Fruit fly (Drosophila melanogaster) whole organism, embryonic: ENCODE measurements around the gene CG5180.

Experiments
- Aef1 ChIP-seq: fragments of 200-800 bp; sonication (Bioruptor generic); IDR thresholded peaks from 3 replicates; pipeline ENCODE4 v1.3.6; 2022; ENCODE audit warnings: missing biosample characterization, missing genetic modification characterization
- CG10366 ChIP-seq: fragments of 200-800 bp; sonication (Bioruptor generic); IDR thresholded peaks from 2 replicates; pipeline ENCODE4 v1.3.6; 2022; ENCODE audit warnings: missing biosample characterization, missing genetic modification characterization
- CG11560 ChIP-seq: fragments of 200-800 bp; sonication (Bioruptor generic); IDR thresholded peaks from 3 replicates; pipeline ENCODE4 v1.3.6; 2022; ENCODE audit warnings: missing biosample characterization, missing genetic modification characterization
- CG12744 ChIP-seq: fragments of 200-800 bp; sonication (Bioruptor generic); optimal IDR thresholded peaks from 2 replicates; lab custom pipeline; 2016; ENCODE audit warnings: missing biosample characterization, missing genetic modification characterization
- CG12942 ChIP-seq: fragments of 200-800 bp; sonication (Bioruptor generic); optimal IDR thresholded peaks from 3 replicates; lab custom pipeline; 2016; ENCODE audit warnings: missing biosample characterization, missing genetic modification characterization
- CG14965 ChIP-seq: fragments of 200-800 bp; sonication (Bioruptor generic); optimal IDR thresholded peaks from 2 replicates; lab custom pipeline; 2016; ENCODE audit warnings: missing biosample characterization, missing genetic modification characterization, borderline replicate concordance
- CG1647 ChIP-seq: fragments of 200-800 bp; sonication (Bioruptor generic); optimal IDR thresholded peaks from 3 replicates; lab custom pipeline; 2016; ENCODE audit warnings: missing biosample characterization, missing genetic modification characterization
- CG16863 ChIP-seq: fragments of 200-800 bp; sonication (Bioruptor generic); optimal IDR thresholded peaks from 3 replicates; lab custom pipeline; 2016; ENCODE audit warnings: missing biosample characterization, missing genetic modification characterization
- CG17186 ChIP-seq: fragments of 200-800 bp; sonication (Bioruptor generic); optimal IDR thresholded peaks from 3 replicates; lab custom pipeline; 2017; ENCODE audit warnings: missing biosample characterization, missing genetic modification reagents, missing genetic modification characterization
- CG2712 ChIP-seq: fragments of 200-800 bp; optimal IDR thresholded peaks from 3 replicates; lab custom pipeline; 2019; ENCODE audit warnings: missing biosample characterization, mild to moderate bottlenecking, missing genetic modification characterization, moderate library complexity
- CG32772 ChIP-seq: fragments of 200-800 bp; sonication (Bioruptor generic); IDR thresholded peaks from 2 replicates; pipeline ENCODE4 v1.3.6; 2022; ENCODE audit warnings: missing biosample characterization, missing genetic modification characterization
- CG3281 ChIP-seq: fragments of 200-800 bp; sonication (Bioruptor generic); optimal IDR thresholded peaks from 3 replicates; lab custom pipeline; 2017; ENCODE audit warnings: missing biosample characterization, mild to moderate bottlenecking, missing genetic modification characterization
- CG4282 ChIP-seq: fragments of 200-800 bp; sonication (Bioruptor generic); optimal IDR thresholded peaks from 2 replicates; lab custom pipeline; 2016; ENCODE audit warnings: missing biosample characterization, missing genetic modification characterization
- CG4820 ChIP-seq: fragments of 200-800 bp; sonication (Bioruptor generic); optimal IDR thresholded peaks from 3 replicates; lab custom pipeline; 2016; ENCODE audit warnings: missing biosample characterization, missing genetic modification characterization
- CG7372 ChIP-seq: fragments of 200-800 bp; sonication (Bioruptor generic); IDR thresholded peaks from 2 replicates; pipeline ENCODE4 v1.3.6; 2022; ENCODE audit warnings: missing biosample characterization, missing genetic modification characterization
- CG7839 ChIP-seq: fragments of 200-800 bp; sonication (Bioruptor generic); optimal IDR thresholded peaks from 3 replicates; lab custom pipeline; 2018; ENCODE audit warnings: missing biosample characterization, mild to moderate bottlenecking, missing genetic modification characterization, moderate library complexity
- CG7963 ChIP-seq: fragments of 200-800 bp; sonication (Bioruptor generic); IDR thresholded peaks from 3 replicates; pipeline ENCODE4 v1.3.6; 2022; ENCODE audit warnings: missing biosample characterization, missing genetic modification characterization; ENCODE audit not compliant: partially characterized antibody
- CG8765 ChIP-seq: fragments of 200-800 bp; sonication (Bioruptor generic); IDR thresholded peaks from 2 replicates; pipeline ENCODE4 v1.3.6; 2022; ENCODE audit warnings: missing biosample characterization, missing genetic modification characterization
- CG8924 ChIP-seq: fragments of 200-800 bp; optimal IDR thresholded peaks from 3 replicates; lab custom pipeline; 2019; ENCODE audit warnings: missing biosample characterization, mild to moderate bottlenecking, missing genetic modification characterization, moderate library complexity
- CG9215 ChIP-seq: fragments of 200-800 bp; sonication (Bioruptor generic); IDR thresholded peaks from 2 replicates; pipeline ENCODE4 v1.3.6; 2022; ENCODE audit warnings: missing biosample characterization, missing genetic modification characterization
- CG9876 ChIP-seq: fragments of 200-800 bp; sonication (Bioruptor generic); optimal IDR thresholded peaks from 2 replicates; lab custom pipeline; 2016; ENCODE audit warnings: missing biosample characterization, missing genetic modification characterization
- HLH54F ChIP-seq: fragments of 200-800 bp; sonication (Bioruptor generic); optimal IDR thresholded peaks from 3 replicates; lab custom pipeline; 2016; ENCODE audit warnings: missing biosample characterization, missing genetic modification characterization
- Hey ChIP-seq: fragments of 200-800 bp; sonication (Bioruptor generic); optimal IDR thresholded peaks from 3 replicates; lab custom pipeline; 2018; ENCODE audit warnings: missing biosample characterization, mild to moderate bottlenecking, missing genetic modification characterization
- HmgD ChIP-seq: fragments of 200-800 bp; sonication (Bioruptor generic); optimal IDR thresholded peaks from 3 replicates; lab custom pipeline; 2016; ENCODE audit warnings: missing biosample characterization, missing genetic modification characterization
- Hsf ChIP-seq: fragments of 200-800 bp; sonication (Bioruptor generic); optimal IDR thresholded peaks from 3 replicates; lab custom pipeline; 2016; ENCODE audit warnings: missing biosample characterization, missing genetic modification characterization
- Nf-YB ChIP-seq: fragments of 200-800 bp; sonication (Bioruptor generic); optimal IDR thresholded peaks from 3 replicates; lab custom pipeline; 2019; ENCODE audit warnings: missing biosample characterization, mild to moderate bottlenecking, missing genetic modification characterization, moderate library complexity
- PHDP ChIP-seq: fragments of 200-800 bp; sonication (Bioruptor generic); optimal IDR thresholded peaks from 3 replicates; lab custom pipeline; 2018; ENCODE audit warnings: missing biosample characterization, mild to moderate bottlenecking, missing genetic modification characterization, moderate library complexity
- Rfx ChIP-seq: fragments of 200-800 bp; sonication (Bioruptor generic); IDR thresholded peaks from 2 replicates; pipeline ENCODE4 v1.3.6; 2022; ENCODE audit warnings: missing biosample characterization, missing genetic modification characterization
- Sox100B ChIP-seq: fragments of 200-800 bp; sonication (Bioruptor generic); optimal IDR thresholded peaks from 3 replicates; lab custom pipeline; 2018; ENCODE audit warnings: missing biosample characterization, mild to moderate bottlenecking, missing genetic modification characterization
- Spps ChIP-seq: fragments of 200-800 bp; sonication (Bioruptor generic); optimal IDR thresholded peaks from 2 replicates; lab custom pipeline; 2018; ENCODE audit warnings: missing biosample characterization, mild to moderate bottlenecking, missing genetic modification characterization
- Taf1 ChIP-seq: fragments of 200-800 bp; sonication (Bioruptor generic); IDR thresholded peaks from 2 replicates; pipeline ENCODE4 v1.3.6; 2022; ENCODE audit warnings: missing biosample characterization, missing genetic modification characterization
- ara ChIP-seq: fragments of 200-800 bp; sonication (Bioruptor generic); IDR thresholded peaks from 2 replicates; pipeline ENCODE4 v1.3.6; 2022; ENCODE audit warnings: missing biosample characterization, missing genetic modification characterization
- bab2 ChIP-seq: fragments of 200-800 bp; sonication (Bioruptor generic); optimal IDR thresholded peaks from 2 replicates; lab custom pipeline; 2016; ENCODE audit warnings: missing biosample characterization, missing genetic modification characterization
- btn ChIP-seq: fragments of 200-800 bp; sonication (Bioruptor generic); optimal IDR thresholded peaks from 2 replicates; lab custom pipeline; 2016; ENCODE audit warnings: missing biosample characterization, missing genetic modification characterization
- cg ChIP-seq: fragments of 200-800 bp; sonication (Bioruptor generic); optimal IDR thresholded peaks from 3 replicates; lab custom pipeline; 2019; ENCODE audit warnings: missing biosample characterization, mild to moderate bottlenecking, missing genetic modification characterization, moderate library complexity
- chn ChIP-seq: fragments of 200-800 bp; sonication (Bioruptor generic); optimal IDR thresholded peaks from 2 replicates; lab custom pipeline; 2016; ENCODE audit warnings: missing biosample characterization, missing genetic modification characterization
- da ChIP-seq: fragments of 200-800 bp; sonication (Bioruptor generic); optimal IDR thresholded peaks from 2 replicates; lab custom pipeline; 2016; ENCODE audit warnings: missing biosample characterization, missing genetic modification characterization
- esg ChIP-seq: fragments of 200-800 bp; sonication (Bioruptor generic); conservative IDR thresholded peaks from 2 replicates; pipeline ENCODE4 v1.3.6; 2022; ENCODE audit warnings: missing biosample characterization, missing genetic modification characterization
- gfzf ChIP-seq: fragments of 200-800 bp; sonication (Bioruptor generic); optimal IDR thresholded peaks from 2 replicates; lab custom pipeline; 2016; ENCODE audit warnings: missing biosample characterization, mild to moderate bottlenecking, missing genetic modification characterization, moderate library complexity
- ind ChIP-seq: fragments of 200-800 bp; sonication (Bioruptor generic); optimal IDR thresholded peaks from 3 replicates; lab custom pipeline; 2016; ENCODE audit warnings: missing biosample characterization, missing genetic modification characterization
- lola ChIP-seq, 3 experiments: fragments of >200 bp in 2 of 3; fragments of 200-800 bp in 1 of 3; sonication (Bioruptor generic) in 1 of 3; optimal IDR thresholded peaks; 2 replicates each; lab custom pipeline; 2017 to 2019; ENCODE audit warnings: missing biosample characterization in 3 of 3, missing genetic modification characterization in 3 of 3, mild to moderate bottlenecking in 1 of 3, moderate library complexity in 1 of 3
- org-1 ChIP-seq: fragments of 200-800 bp; sonication (Bioruptor generic); optimal IDR thresholded peaks from 2 replicates; lab custom pipeline; 2017; ENCODE audit warnings: missing biosample characterization, missing genetic modification characterization
- pita ChIP-seq: fragments of 200-800 bp; sonication (Bioruptor generic); optimal IDR thresholded peaks from 2 replicates; lab custom pipeline; 2017; ENCODE audit warnings: missing biosample characterization, mild to moderate bottlenecking, missing genetic modification characterization
- prd ChIP-seq, 3 experiments: fragments of >200 bp in 2 of 3; fragments of 200-800 bp in 1 of 3; sonication (Bioruptor generic) in 1 of 3; optimal IDR thresholded peaks in 2 of 3; IDR thresholded peaks in 1 of 3; 2 replicates in 2 of 3; 3 replicates in 1 of 3; pipeline versions ENCODE4 v1.3.6 to Lab custom; 2017 to 2022; ENCODE audit warnings: missing biosample characterization in 1 of 3, missing genetic modification characterization in 1 of 3
- psq ChIP-seq: fragments of 200-800 bp; sonication (Bioruptor generic); optimal IDR thresholded peaks from 2 replicates; lab custom pipeline; 2017; ENCODE audit warnings: missing biosample characterization, missing genetic modification characterization
- sr ChIP-seq: fragments of 200-800 bp; sonication (Bioruptor generic); IDR thresholded peaks from 3 replicates; pipeline ENCODE4 v1.3.6; 2022; ENCODE audit warnings: missing biosample characterization, missing genetic modification characterization
- twi ChIP-seq: fragments of 200-800 bp; optimal IDR thresholded peaks from 2 replicates; lab custom pipeline; 2019; ENCODE audit warnings: missing biosample characterization, mild to moderate bottlenecking, missing genetic modification characterization, moderate library complexity
- zen ChIP-seq: fragments of 200-800 bp; sonication (Bioruptor generic); optimal IDR thresholded peaks from 3 replicates; lab custom pipeline; 2018; ENCODE audit warnings: missing biosample characterization, mild to moderate bottlenecking, missing genetic modification characterization, moderate library complexity

CG5180 gene

DNA sequence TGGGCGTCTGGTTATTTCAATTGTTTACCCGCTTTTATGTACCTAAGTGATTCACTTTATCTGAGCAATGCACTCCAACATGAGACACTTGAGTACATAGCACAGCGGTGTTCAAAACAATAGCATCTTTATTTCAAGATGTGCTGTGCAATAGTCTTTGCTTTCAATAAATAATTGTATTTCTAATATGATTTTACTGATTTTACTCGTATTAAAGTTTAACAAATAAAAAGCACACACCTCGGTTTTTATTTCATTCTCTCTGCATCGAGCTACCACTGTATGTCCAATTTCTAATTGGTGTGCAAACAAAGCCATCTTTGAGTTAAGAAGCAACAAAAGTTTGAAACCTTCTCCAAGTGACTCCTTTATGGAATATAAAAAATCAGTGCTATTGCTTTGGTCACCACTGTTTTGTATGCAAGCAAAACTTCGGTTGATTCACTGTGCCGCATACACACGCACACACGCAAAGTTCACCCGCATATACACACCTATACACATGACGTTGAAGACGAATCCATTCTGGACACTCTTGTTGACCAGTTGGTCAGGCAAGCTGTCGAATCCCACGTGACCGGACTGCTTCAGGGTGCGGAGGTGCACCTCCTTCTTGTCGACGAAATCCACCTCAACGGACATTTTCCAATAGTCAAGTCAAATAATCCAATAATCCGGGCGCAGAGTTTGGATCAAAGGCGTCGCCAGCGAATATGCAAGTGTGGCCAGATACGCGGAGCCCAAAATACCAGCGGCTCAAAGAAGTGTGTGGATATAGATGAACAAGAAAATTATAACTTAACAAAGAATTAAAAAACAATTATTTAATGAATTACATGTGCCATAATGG, 30.1 kb downstream of the CG5180 start, which contains the start of gene Septin2 (continued):
- TF ChIP-seq CG16863, result peak; percentile 80
- TF ChIP-seq zen, result peak; percentile 2
- TF ChIP-seq CG14965 (GFP tag; lab: Kevin White, UChicago), result no peak
- TF ChIP-seq Rfx, result peak; percentile 29; the same call in 1 of the 2 replicates
- peak; percentile 76 for TF ChIP-seq bab2 (GFP tag; lab: Kevin White, UChicago)
- peak; percentile 77 for TF ChIP-seq PHDP (tag; lab: Kevin White, UChicago)
- TF ChIP-seq CG11560, result 0 out of 3 replicates have a peak, but pooled peaks have one; percentile 14
- peak; percentile 7; the same call in 1 of the 2 replicates for TF ChIP-seq CG8765 (GFP tag; lab: Robert Waterston, UW)
- TF ChIP-seq CG7963 (GFP tag; lab: Robert Waterston, UW), result peak; percentile 21; the same call in 1 of the 3 replicates
- no peak for TF ChIP-seq da (GFP tag; lab: Kevin White, UChicago)
- no peak for TF ChIP-seq Taf1 (GFP tag; lab: Robert Waterston, UW)
- peak; percentile 84 for TF ChIP-seq CG2712 (tag; lab: Kevin White, UChicago)
- peak; percentile 82 for TF ChIP-seq CG4820
- TF ChIP-seq CG4282, result no peak
- TF ChIP-seq CG7839 (tag; lab: Kevin White, UChicago), result peak; percentile 82
- TF ChIP-seq HLH54F (GFP tag; lab: Kevin White, UChicago), result peak; percentile 50
- no peak for TF ChIP-seq CG9876 (GFP tag; lab: Kevin White, UChicago)
- TF ChIP-seq CG32772 (GFP tag; lab: Robert Waterston, UW), result peak; percentile 68
- peak; percentile 86 for TF ChIP-seq CG8924
- TF ChIP-seq CG12744, result no peak
- TF ChIP-seq CG1647 (GFP tag; lab: Kevin White, UChicago), result peak; percentile 68
- peak; percentile 13 for TF ChIP-seq psq (GFP tag; lab: Kevin White, UChicago)
- TF ChIP-seq Spps (tag; lab: Kevin White, UChicago), result peak; percentile 75
- TF ChIP-seq Hsf (GFP tag; lab: Kevin White, UChicago), result peak; percentile 84
- peak; percentile 27 for TF ChIP-seq twi (tag; lab: Kevin White, UChicago)
- TF ChIP-seq ind (GFP tag; lab: Kevin White, UChicago), result peak; percentile 69
- TF ChIP-seq btn (GFP tag; lab: Kevin White, UChicago), result peak; percentile 56
- peak; percentile 95 for TF ChIP-seq Sox100B (GFP tag; lab: Kevin White, UChicago)
- no peak for TF ChIP-seq HmgD
- no peak for TF ChIP-seq prd (optimal IDR thresholded peaks at IDR 0.05; lab: Kevin White, UChicago)
- TF ChIP-seq prd (GFP tag; IDR thresholded peaks at IDR 0.05; lab: Robert Waterston, UW), result peak; percentile 72
- peak; percentile 44; the same call in 1 of the 2 replicates for TF ChIP-seq esg (GFP tag; lab: Robert Waterston, UW)
- peak; percentile 38; the same call in 1 of the 3 replicates for TF ChIP-seq Aef1
- no peak; the same call in none of the 2 replicates for TF ChIP-seq CG7372 (GFP tag; lab: Robert Waterston, UW)
- TF ChIP-seq lola (GFP tag; optimal IDR thresholded peaks at IDR 0.05; lab: Kevin White, UChicago), result peak in 1 of 3 experiments; percentile 83
- TF ChIP-seq CG17186 (GFP tag; lab: Kevin White, UChicago), result no peak
- TF ChIP-seq Hey (tag; lab: Kevin White, UChicago), result no peak
- 0 out of 3 replicates have a peak, but pooled peaks have one; percentile 18 for TF ChIP-seq sr
- peak; percentile 73 for TF ChIP-seq chn
- TF ChIP-seq CG3281 (GFP tag; lab: Kevin White, UChicago), result peak; percentile 80
- peak; percentile 68 for TF ChIP-seq Nf-YB
- TF ChIP-seq pita (GFP tag; lab: Kevin White, UChicago), result no peak
- peak; percentile 82 for TF ChIP-seq org-1
- TF ChIP-seq CG12942 (GFP tag; lab: Kevin White, UChicago), result peak; percentile 75
- TF ChIP-seq CG10366, result peak; percentile 49; the same call in 1 of the 2 replicates
- peak; percentile 88 for TF ChIP-seq cg (GFP tag; lab: Kevin White, UChicago)
- TF ChIP-seq CG9215 (GFP tag; lab: Robert Waterston, UW), result 0 out of 2 replicates have a peak, but pooled peaks have one; percentile 24
- peak; percentile 72 for TF ChIP-seq gfzf (GFP tag; lab: Kevin White, UChicago)
- peak; percentile 77 for TF ChIP-seq ara (GFP tag; lab: Robert Waterston, UW)
